Fruit fly (Drosophila melanogaster) whole organism, embryonic: Measurements from ENCODE around the gene CG6656.

Experiments
- CG1024 ChIP-seq: fragments of 200-800 bp; sonication (Bioruptor generic); IDR thresholded peaks from 2 replicates; pipeline ENCODE4 v1.3.6; 2022; ENCODE audit warnings: missing biosample characterization, missing genetic modification characterization
- CG10462 ChIP-seq: fragments of 200-800 bp; sonication (Bioruptor generic); optimal IDR thresholded peaks from 2 replicates; lab custom pipeline; 2016; ENCODE audit warnings: missing biosample characterization, missing genetic modification characterization
- CG10654 ChIP-seq: fragments of 200-800 bp; sonication (Bioruptor generic); optimal IDR thresholded peaks from 2 replicates; lab custom pipeline; 2016; ENCODE audit warnings: missing biosample characterization, missing genetic modification characterization
- CG12219 ChIP-seq: fragments of 200-800 bp; sonication (Bioruptor generic); optimal IDR thresholded peaks from 3 replicates; lab custom pipeline; 2018; ENCODE audit warnings: missing biosample characterization, mild to moderate bottlenecking, missing genetic modification characterization
- CG13424 ChIP-seq: fragments of 200-800 bp; sonication (Bioruptor generic); optimal IDR thresholded peaks from 2 replicates; lab custom pipeline; 2019; ENCODE audit warnings: missing biosample characterization, mild to moderate bottlenecking, missing genetic modification characterization, moderate library complexity
- CG14050 ChIP-seq: fragments of 200-800 bp; sonication (Bioruptor generic); IDR thresholded peaks from 3 replicates; pipeline ENCODE4 v1.3.6; 2022; ENCODE audit warnings: missing biosample characterization, missing genetic modification characterization
- CG15601 ChIP-seq: fragments of 200-800 bp; sonication (Bioruptor generic); optimal IDR thresholded peaks from 3 replicates; lab custom pipeline; 2019; ENCODE audit warnings: missing biosample characterization, mild to moderate bottlenecking, missing genetic modification characterization, moderate library complexity
- CG17568 ChIP-seq: fragments of 200-800 bp; sonication (Bioruptor generic); optimal IDR thresholded peaks from 2 replicates; lab custom pipeline; 2018; ENCODE audit warnings: missing biosample characterization, mild to moderate bottlenecking, missing genetic modification characterization, moderate library complexity
- CG2199 ChIP-seq: fragments of 200-800 bp; sonication (Bioruptor generic); IDR thresholded peaks from 3 replicates; pipeline ENCODE4 v1.3.6; 2022; ENCODE audit warnings: missing biosample characterization, missing genetic modification characterization
- CG2678 ChIP-seq: fragments of 200-800 bp; sonication (Bioruptor generic); optimal IDR thresholded peaks from 3 replicates; lab custom pipeline; 2019; ENCODE audit warnings: missing biosample characterization, mild to moderate bottlenecking, missing genetic modification characterization, moderate library complexity
- CG34224 ChIP-seq: fragments of 200-800 bp; sonication (Bioruptor generic); IDR thresholded peaks from 3 replicates; pipeline ENCODE4 v1.3.6; 2022; ENCODE audit warnings: missing biosample characterization, missing genetic modification characterization; ENCODE audit not compliant: partially characterized antibody
- CG34376 ChIP-seq: fragments of 200-800 bp; sonication (Bioruptor generic); optimal IDR thresholded peaks from 2 replicates; lab custom pipeline; 2018; ENCODE audit warnings: missing biosample characterization, mild to moderate bottlenecking, missing genetic modification characterization
- CG42726 ChIP-seq: fragments of 200-800 bp; sonication (Bioruptor generic); IDR thresholded peaks from 2 replicates; pipeline ENCODE4 v1.3.6; 2022; ENCODE audit warnings: missing biosample characterization, missing genetic modification characterization; ENCODE audit not compliant: partially characterized antibody
- CG4424 ChIP-seq: fragments of 200-800 bp; sonication (Bioruptor generic); optimal IDR thresholded peaks from 3 replicates; lab custom pipeline; 2016; ENCODE audit warnings: missing biosample characterization, missing genetic modification characterization
- CG4820 ChIP-seq: fragments of 200-800 bp; sonication (Bioruptor generic); optimal IDR thresholded peaks from 3 replicates; lab custom pipeline; 2016; ENCODE audit warnings: missing biosample characterization, missing genetic modification characterization
- CG5245 ChIP-seq: fragments of 200-800 bp; sonication (Bioruptor generic); optimal IDR thresholded peaks from 3 replicates; lab custom pipeline; 2016; ENCODE audit warnings: missing biosample characterization, missing genetic modification characterization
- CG7556 ChIP-seq: fragments of 200-800 bp; sonication (Bioruptor generic); optimal IDR thresholded peaks from 2 replicates; lab custom pipeline; 2017; ENCODE audit warnings: missing biosample characterization, mild to moderate bottlenecking, missing genetic modification characterization
- CG7786 ChIP-seq: fragments of 200-800 bp; sonication (Bioruptor generic); optimal IDR thresholded peaks from 2 replicates; lab custom pipeline; 2016; ENCODE audit warnings: missing biosample characterization, missing genetic modification characterization
- CG8478 ChIP-seq: fragments of >200 bp; optimal IDR thresholded peaks from 2 replicates; lab custom pipeline; 2018
- CG9215 ChIP-seq: fragments of 200-800 bp; sonication (Bioruptor generic); IDR thresholded peaks from 2 replicates; pipeline ENCODE4 v1.3.6; 2022; ENCODE audit warnings: missing biosample characterization, missing genetic modification characterization
- Camta ChIP-seq: fragments of 200-800 bp; sonication (Bioruptor generic); optimal IDR thresholded peaks from 2 replicates; lab custom pipeline; 2016; ENCODE audit warnings: missing biosample characterization, missing genetic modification characterization
- Dek ChIP-seq: fragments of 200-800 bp; sonication (Bioruptor generic); optimal IDR thresholded peaks from 3 replicates; lab custom pipeline; 2019; ENCODE audit warnings: missing biosample characterization, mild to moderate bottlenecking, missing genetic modification characterization, moderate library complexity
- Drgx ChIP-seq: fragments of 200-800 bp; sonication (Bioruptor generic); IDR thresholded peaks from 2 replicates; pipeline ENCODE4 v1.3.6; 2022; ENCODE audit warnings: missing biosample characterization, missing genetic modification characterization
- H15 ChIP-seq: fragments of 200-800 bp; sonication (Bioruptor generic); IDR thresholded peaks from 3 replicates; pipeline ENCODE4 v1.3.6; 2022; ENCODE audit warnings: missing biosample characterization, missing genetic modification characterization
- HLH54F ChIP-seq: fragments of 200-800 bp; sonication (Bioruptor generic); optimal IDR thresholded peaks from 3 replicates; lab custom pipeline; 2016; ENCODE audit warnings: missing biosample characterization, missing genetic modification characterization
- HmgZ ChIP-seq: fragments of 200-800 bp; sonication (Bioruptor generic); optimal IDR thresholded peaks from 2 replicates; lab custom pipeline; 2018; ENCODE audit warnings: missing biosample characterization, mild to moderate bottlenecking, missing genetic modification characterization
- Hr3 ChIP-seq: fragments of 200-800 bp; sonication (Bioruptor generic); optimal IDR thresholded peaks from 3 replicates; lab custom pipeline; 2016; ENCODE audit warnings: missing biosample characterization, missing genetic modification characterization
- Hr39 ChIP-seq: fragments of >200 bp; optimal IDR thresholded peaks from 2 replicates; lab custom pipeline; 2017
- MESR4 ChIP-seq: fragments of 200-800 bp; sonication (Bioruptor generic); optimal IDR thresholded peaks from 2 replicates; lab custom pipeline; 2018; ENCODE audit warnings: missing biosample characterization, mild to moderate bottlenecking, missing genetic modification characterization, moderate library complexity
- Mes4 ChIP-seq: fragments of 200-800 bp; sonication (Bioruptor generic); optimal IDR thresholded peaks from 2 replicates; lab custom pipeline; 2016; ENCODE audit warnings: missing biosample characterization, missing genetic modification characterization
- Myb ChIP-seq: fragments of 200-800 bp; sonication (Bioruptor generic); optimal IDR thresholded peaks from 2 replicates; lab custom pipeline; 2016; ENCODE audit warnings: missing biosample characterization, missing genetic modification characterization
- Oaz ChIP-seq: fragments of 200-800 bp; sonication (Bioruptor generic); IDR thresholded peaks from 2 replicates; pipeline ENCODE4 v1.3.6; 2022; ENCODE audit warnings: missing biosample characterization, missing genetic modification characterization
- Spps ChIP-seq: fragments of 200-800 bp; sonication (Bioruptor generic); optimal IDR thresholded peaks from 2 replicates; lab custom pipeline; 2018; ENCODE audit warnings: missing biosample characterization, mild to moderate bottlenecking, missing genetic modification characterization
- Stat92E ChIP-seq, 3 experiments: fragments of >200 bp in 2 of 3; fragments of 200-800 bp in 1 of 3; sonication (Bioruptor generic) in 1 of 3; optimal IDR thresholded peaks; 2 replicates each; lab custom pipeline; 2017 to 2019; ENCODE audit warnings: missing biosample characterization in 3 of 3, missing genetic modification characterization in 3 of 3, mild to moderate bottlenecking in 1 of 3, moderate library complexity in 1 of 3
- az2 ChIP-seq: fragments of 200-800 bp; sonication (Bioruptor generic); optimal IDR thresholded peaks from 3 replicates; lab custom pipeline; 2016; ENCODE audit warnings: missing biosample characterization, missing genetic modification characterization
- bab2 ChIP-seq: fragments of 200-800 bp; sonication (Bioruptor generic); optimal IDR thresholded peaks from 2 replicates; lab custom pipeline; 2016; ENCODE audit warnings: missing biosample characterization, missing genetic modification characterization
- bcd ChIP-seq: fragments of 200-800 bp; sonication (Bioruptor generic); optimal IDR thresholded peaks from 2 replicates; lab custom pipeline; 2017; ENCODE audit warnings: missing biosample characterization, mild to moderate bottlenecking, missing genetic modification characterization
- ci ChIP-seq: fragments of 200-800 bp; sonication (Bioruptor generic); IDR thresholded peaks from 3 replicates; pipeline ENCODE4 v1.3.6; 2022; ENCODE audit warnings: missing biosample characterization, missing genetic modification characterization
- eve ChIP-seq, 2 experiments: fragments of >200 bp; optimal IDR thresholded peaks; 2 replicates each; lab custom pipeline; 2017; ENCODE audit warnings: missing biosample characterization in 2 of 2, missing genetic modification characterization in 2 of 2
- exex ChIP-seq: fragments of 200-800 bp; sonication (Bioruptor generic); optimal IDR thresholded peaks from 4 replicates; lab custom pipeline; 2018; ENCODE audit warnings: missing biosample characterization, mild to moderate bottlenecking, missing genetic modification characterization, moderate library complexity
- fd3F ChIP-seq: fragments of 200-800 bp; sonication (Bioruptor generic); optimal IDR thresholded peaks from 2 replicates; lab custom pipeline; 2018; ENCODE audit warnings: missing biosample characterization, mild to moderate bottlenecking, missing genetic modification characterization, moderate library complexity
- gfzf ChIP-seq: fragments of 200-800 bp; sonication (Bioruptor generic); optimal IDR thresholded peaks from 2 replicates; lab custom pipeline; 2016; ENCODE audit warnings: missing biosample characterization, mild to moderate bottlenecking, missing genetic modification characterization, moderate library complexity
- grn ChIP-seq: fragments of 200-800 bp; sonication (Bioruptor generic); optimal IDR thresholded peaks from 3 replicates; lab custom pipeline; 2017; ENCODE audit warnings: missing biosample characterization, missing genetic modification characterization
- gro ChIP-seq: fragments of 200-800 bp; sonication (Bioruptor generic); optimal IDR thresholded peaks from 2 replicates; lab custom pipeline; 2016; ENCODE audit warnings: missing biosample characterization, missing genetic modification characterization
- inv ChIP-seq: fragments of 200-800 bp; sonication (Bioruptor generic); IDR thresholded peaks from 2 replicates; pipeline ENCODE4 v1.3.6; 2022; ENCODE audit warnings: missing biosample characterization, missing genetic modification characterization; ENCODE audit not compliant: partially characterized antibody
- kni ChIP-seq: fragments of 200-800 bp; sonication (Bioruptor generic); optimal IDR thresholded peaks from 3 replicates; lab custom pipeline; 2017; ENCODE audit warnings: mild to moderate bottlenecking, missing biosample characterization, missing genetic modification reagents, missing genetic modification characterization
- pnt ChIP-seq: fragments of 200-800 bp; sonication (Bioruptor generic); optimal IDR thresholded peaks from 3 replicates; lab custom pipeline; 2016; ENCODE audit warnings: missing biosample characterization, missing genetic modification characterization
- pzg ChIP-seq: fragments of 200-800 bp; sonication (Bioruptor generic); optimal IDR thresholded peaks from 3 replicates; lab custom pipeline; 2018; ENCODE audit warnings: missing biosample characterization, mild to moderate bottlenecking, missing genetic modification characterization, moderate library complexity
- slbo ChIP-seq: fragments of 200-800 bp; sonication (Bioruptor generic); IDR thresholded peaks from 2 replicates; pipeline ENCODE4 v1.3.6; 2022; ENCODE audit warnings: missing biosample characterization, missing genetic modification characterization
- stc ChIP-seq: fragments of 200-800 bp; sonication (Bioruptor generic); IDR thresholded peaks from 2 replicates; pipeline ENCODE4 v1.3.6; 2022; ENCODE audit warnings: missing biosample characterization, missing genetic modification characterization
- sug ChIP-seq: fragments of 200-800 bp; optimal IDR thresholded peaks from 2 replicates; lab custom pipeline; 2019; ENCODE audit warnings: missing biosample characterization, mild to moderate bottlenecking, missing genetic modification characterization, moderate library complexity
- tio ChIP-seq: fragments of 200-800 bp; sonication (Bioruptor generic); optimal IDR thresholded peaks from 2 replicates; lab custom pipeline; 2017; ENCODE audit warnings: missing biosample characterization, missing genetic modification characterization, inconsistent platforms
- zf30C ChIP-seq: fragments of 200-800 bp; sonication (Bioruptor generic); optimal IDR thresholded peaks from 3 replicates; lab custom pipeline; 2018; ENCODE audit warnings: missing biosample characterization, mild to moderate bottlenecking, missing genetic modification characterization

The CG6656 gene

DNA sequence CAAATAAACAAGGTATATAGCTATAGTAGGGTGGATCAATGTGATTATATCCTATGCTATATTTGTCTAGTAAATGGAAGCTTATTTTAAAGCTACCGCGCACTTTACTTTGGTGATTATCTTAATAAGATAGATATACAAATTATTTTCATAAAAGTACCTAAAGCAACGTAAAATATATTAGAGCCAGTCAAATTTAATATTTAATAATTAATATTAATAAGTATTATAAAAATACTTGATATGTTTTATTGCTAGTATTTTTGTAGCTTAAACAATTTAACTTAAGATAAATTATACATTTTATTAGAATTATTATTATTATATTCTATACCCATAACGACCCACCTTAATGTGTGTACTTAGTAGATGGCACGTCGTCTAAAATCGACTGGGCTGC is 35.5 kb upstream of the CG6656 start (continued):
- TF ChIP-seq CG17568 (GFP tag; lab: Kevin White, UChicago) (no peak), CG2199 (GFP tag; lab: Robert Waterston, UW) (no peak), eve (GFP tag; optimal IDR thresholded peaks at IDR 0.05; lab: Kevin White, UChicago) (no peak), CG14050 (GFP tag; lab: Robert Waterston, UW) (no peak), Drgx (GFP tag; lab: Robert Waterston, UW) (peak; percentile 37; the same call in 1 of the 2 replicates), CG42726 (GFP tag; lab: Robert Waterston, UW) (no peak), Oaz (GFP tag; lab: Robert Waterston, UW) (no peak), ci (GFP tag; lab: Robert Waterston, UW) (no peak), CG9215 (GFP tag; lab: Robert Waterston, UW) (no peak), zf30C (GFP tag; lab: Kevin White, UChicago) (no peak), Spps (tag; lab: Kevin White, UChicago) (no peak), Hr3 (GFP tag; lab: Kevin White, UChicago) (no peak), kni (GFP tag; lab: Kevin White, UChicago) (no peak), CG5245 (GFP tag; lab: Kevin White, UChicago) (no peak), Camta (GFP tag; lab: Kevin White, UChicago) (no peak), tio (GFP tag; lab: Kevin White, UChicago) (no peak), CG13424 (tag; lab: Kevin White, UChicago) (peak; percentile 61), fd3F (GFP tag; lab: Kevin White, UChicago) (no peak), CG1024 (GFP tag; lab: Robert Waterston, UW) (no peak), slbo (GFP tag; lab: Robert Waterston, UW) (no peak), CG8478 (lab: Kevin White, UChicago) (no peak), Stat92E (GFP tag; optimal IDR thresholded peaks at IDR 0.05; lab: Kevin White, UChicago) (no peak), CG7786 (GFP tag; lab: Kevin White, UChicago) (no peak), CG34224 (GFP tag; lab: Robert Waterston, UW) (no peak), grn (GFP tag; lab: Kevin White, UChicago) (no peak), stc (GFP tag; lab: Robert Waterston, UW) (no peak), CG4820 (GFP tag; lab: Kevin White, UChicago) (no peak), HmgZ (no peak), CG10462 (GFP tag; lab: Kevin White, UChicago) (no peak), CG12219 (GFP tag; lab: Kevin White, UChicago) (no peak), Myb (no peak), Hr39 (lab: Kevin White, UChicago) (no peak), Mes4 (GFP tag; lab: Kevin White, UChicago) (no peak), bab2 (GFP tag; lab: Kevin White, UChicago) (no peak), CG2678 (tag; lab: Kevin White, UChicago) (peak; percentile 73), gfzf (GFP tag; lab: Kevin White, UChicago) (no peak), az2 (no peak), CG34376 (GFP tag; lab: Kevin White, UChicago) (no peak), MESR4 (no peak), HLH54F (GFP tag; lab: Kevin White, UChicago) (no peak), inv (GFP tag; lab: Robert Waterston, UW) (no peak), gro (GFP tag; lab: Kevin White, UChicago) (no peak), exex (tag; lab: Kevin White, UChicago) (no peak), CG7556 (no peak), CG4424 (GFP tag; lab: Kevin White, UChicago) (peak; percentile 30), H15 (GFP tag; lab: Robert Waterston, UW) (no peak), pnt (GFP tag; lab: Kevin White, UChicago) (no peak), bcd (GFP tag; lab: Kevin White, UChicago) (no peak), sug (tag; lab: Kevin White, UChicago) (no peak), CG15601 (tag; lab: Kevin White, UChicago) (no peak), pzg (GFP tag; lab: Kevin White, UChicago) (no peak), Dek (tag; lab: Kevin White, UChicago) (no peak), CG10654 (GFP tag; lab: Kevin White, UChicago) (no peak)
